Worm (Caenorhabditis elegans) whole organism, L2 larva: ENCODE data around the gene Y68A4A.10.

Source experiments
- ZK546.5 ChIP-seq: sonication (generic microtip); optimal IDR thresholded peaks from 2 replicates; lab custom pipeline; 2017; ENCODE audit warnings: missing biosample characterization, missing genetic modification characterization
- ceh-16 ChIP-seq: fragments of 150-350 bp; optimal IDR thresholded peaks from 2 replicates; lab custom pipeline; 2014; ENCODE audit warnings: missing biosample characterization, missing genetic modification characterization
- elt-1 ChIP-seq: fragments of 150-350 bp; optimal IDR thresholded peaks from 2 replicates; lab custom pipeline; 2014; ENCODE audit warnings: missing biosample characterization, missing genetic modification characterization
- nhr-6 ChIP-seq: fragments of 150-350 bp; optimal IDR thresholded peaks from 2 replicates; lab custom pipeline; 2014; ENCODE audit warnings: missing biosample characterization, missing genetic modification characterization

Y68A4A.10 gene

ce11 chrV:17251364-17251961 is 49.5 kb downstream of the Y68A4A.10 start, which contains the start of gene Y61B8A.6:
Gene Y61B8A.6 (plus strand): TSS chrV:17251911.
- TF ChIP-seq ZK546.5 (tag; lab: Kevin White, UChicago) (no peak), nhr-6 (no peak), elt-1 (tag; lab: Kevin White, UChicago) (no peak), ceh-16 (tag; lab: Kevin White, UChicago) (no peak)
